Fruit fly (Drosophila melanogaster) Kc167 (cell line): ENCODE results near the gene CG7530.

ENCODE experiments used
- Myc ChIP-seq: fragments of >200 bp; optimal IDR thresholded peaks from 2 replicates; lab custom pipeline; 2017; ENCODE audit warnings: missing external identifiers
- h ChIP-seq: fragments of >200 bp; optimal IDR thresholded peaks from 3 replicates; lab custom pipeline; 2018; ENCODE audit warnings: missing external identifiers
- psq ChIP-seq: fragments of >200 bp; optimal IDR thresholded peaks from 2 replicates; lab custom pipeline; 2017; ENCODE audit warnings: missing external identifiers
- ttk ChIP-seq: sonication (Bioruptor generic); optimal IDR thresholded peaks from 2 replicates; lab custom pipeline; 2017; ENCODE audit warnings: missing external identifiers

DNA sequence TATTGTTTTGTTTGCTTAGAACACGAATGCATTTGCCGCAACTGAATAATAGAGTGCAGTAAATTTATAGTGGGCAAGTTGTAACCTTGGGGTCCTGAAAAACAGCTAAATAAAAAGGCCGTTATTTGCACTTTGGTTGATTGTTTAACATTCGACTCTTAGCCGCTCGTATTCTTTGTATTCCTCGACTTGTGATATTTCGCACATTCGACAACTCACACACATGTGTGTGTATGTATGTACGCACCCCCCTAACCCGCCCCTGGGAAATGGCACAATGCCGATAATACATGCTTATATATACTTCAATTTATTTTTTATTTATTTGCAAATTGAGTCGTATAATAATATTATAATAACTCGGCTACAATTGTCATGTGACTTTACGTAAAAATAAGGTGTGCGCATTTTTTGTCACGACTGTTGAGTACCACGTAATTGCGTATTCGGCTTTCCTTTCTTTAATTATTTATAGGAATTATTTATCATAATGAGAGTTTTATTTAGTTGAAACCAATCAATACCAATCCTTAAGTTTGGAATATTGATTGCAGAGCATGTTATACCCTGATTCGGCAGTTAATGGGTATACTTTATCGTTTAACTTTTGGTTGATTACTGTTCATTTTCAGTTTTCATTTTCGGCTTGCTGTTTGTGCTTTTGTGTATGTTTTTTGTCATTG, 23.6 kb upstream of the CG7530 start:
- TF ChIP-seq ttk (lab: Kevin White, UChicago): no peak
- TF ChIP-seq psq (lab: Kevin White, UChicago): no peak
- TF ChIP-seq Myc (lab: Kevin White, UChicago): no peak
- TF ChIP-seq h (lab: Kevin White, UChicago): no peak
